Fruit fly (Drosophila melanogaster) whole organism, embryonic: ENCODE results near the gene Karybeta3.
A peak's percentile ranks its signal among the peaks of the same experiment; 100 is the strongest.
"Not testable (repeated sequence)": the region's sequence is repeated elsewhere in the genome, so short reads cannot be mapped to it uniquely, and the experiment has no call there.

Experiments
- Blimp-1 ChIP-seq: fragments of 200-800 bp; sonication (Bioruptor generic); optimal IDR thresholded peaks from 3 replicates; lab custom pipeline; 2018; ENCODE audit warnings: missing biosample characterization, missing genetic modification characterization, mild to moderate bottlenecking, moderate library complexity, missing genetic modification reagents
- CG1024 ChIP-seq: fragments of 200-800 bp; sonication (Bioruptor generic); IDR thresholded peaks from 2 replicates; pipeline ENCODE4 v1.3.6; 2022; ENCODE audit warnings: missing biosample characterization, missing genetic modification characterization
- CG12769 ChIP-seq: fragments of 200-800 bp; sonication (Bioruptor generic); optimal IDR thresholded peaks from 2 replicates; lab custom pipeline; 2019; ENCODE audit warnings: missing biosample characterization, mild to moderate bottlenecking, missing genetic modification characterization, moderate library complexity
- CG13775 ChIP-seq: fragments of 200-800 bp; sonication (Bioruptor generic); optimal IDR thresholded peaks from 3 replicates; lab custom pipeline; 2017; ENCODE audit warnings: missing biosample characterization, mild to moderate bottlenecking, missing genetic modification characterization
- CG13894 ChIP-seq: fragments of 200-800 bp; sonication (Bioruptor generic); optimal IDR thresholded peaks from 3 replicates; lab custom pipeline; 2018; ENCODE audit warnings: missing biosample characterization, mild to moderate bottlenecking, missing genetic modification characterization, moderate library complexity
- CG14050 ChIP-seq: fragments of 200-800 bp; sonication (Bioruptor generic); IDR thresholded peaks from 3 replicates; pipeline ENCODE4 v1.3.6; 2022; ENCODE audit warnings: missing biosample characterization, missing genetic modification characterization
- CG1603 ChIP-seq: fragments of 200-800 bp; sonication (Bioruptor generic); optimal IDR thresholded peaks from 2 replicates; lab custom pipeline; 2019; ENCODE audit warnings: missing biosample characterization, mild to moderate bottlenecking, missing genetic modification characterization, moderate library complexity
- CG18011 ChIP-seq: fragments of 200-800 bp; sonication (Bioruptor generic); optimal IDR thresholded peaks from 2 replicates; lab custom pipeline; 2017; ENCODE audit warnings: missing biosample characterization, missing genetic modification characterization, mild to moderate bottlenecking, moderate library complexity, missing genotype
- CG1832 ChIP-seq: fragments of 200-800 bp; sonication (Bioruptor generic); optimal IDR thresholded peaks from 2 replicates; lab custom pipeline; 2017; ENCODE audit warnings: missing biosample characterization, mild to moderate bottlenecking, missing genetic modification characterization, inconsistent platforms
- CG2199 ChIP-seq: fragments of 200-800 bp; sonication (Bioruptor generic); IDR thresholded peaks from 3 replicates; pipeline ENCODE4 v1.3.6; 2022; ENCODE audit warnings: missing biosample characterization, missing genetic modification characterization
- CG2712 ChIP-seq: fragments of 200-800 bp; optimal IDR thresholded peaks from 3 replicates; lab custom pipeline; 2019; ENCODE audit warnings: missing biosample characterization, mild to moderate bottlenecking, missing genetic modification characterization, moderate library complexity
- CG30431 ChIP-seq: fragments of 200-800 bp; sonication (Bioruptor generic); optimal IDR thresholded peaks from 2 replicates; lab custom pipeline; 2017; ENCODE audit warnings: missing biosample characterization, missing genetic modification characterization
- CG32532 ChIP-seq: fragments of 200-800 bp; sonication (Bioruptor generic); IDR thresholded peaks from 2 replicates; pipeline ENCODE4 v1.3.6; 2022; ENCODE audit warnings: missing biosample characterization, missing genetic modification characterization
- CG5245 ChIP-seq: fragments of 200-800 bp; sonication (Bioruptor generic); optimal IDR thresholded peaks from 3 replicates; lab custom pipeline; 2016; ENCODE audit warnings: missing biosample characterization, missing genetic modification characterization
- CG8290 ChIP-seq, 3 experiments: fragments of 200-800 bp; sonication (Bioruptor generic); optimal IDR thresholded peaks; 2 replicates each; lab custom pipeline; 2016 to 2019; ENCODE audit warnings: missing biosample characterization in 3 of 3, missing genetic modification characterization in 3 of 3, mild to moderate bottlenecking in 2 of 3, moderate library complexity in 1 of 3
- CG8388 ChIP-seq: fragments of 200-800 bp; sonication (Bioruptor generic); optimal IDR thresholded peaks from 2 replicates; lab custom pipeline; 2019; ENCODE audit warnings: missing biosample characterization, mild to moderate bottlenecking, missing genetic modification characterization, moderate library complexity
- CG9609 ChIP-seq: fragments of 200-800 bp; sonication (Bioruptor generic); optimal IDR thresholded peaks from 3 replicates; lab custom pipeline; 2016; ENCODE audit warnings: missing biosample characterization, missing genetic modification characterization
- CTCF ChIP-seq: fragments of 200-800 bp; sonication (Bioruptor generic); optimal IDR thresholded peaks from 2 replicates; lab custom pipeline; 2017; ENCODE audit warnings: missing biosample characterization, mild to moderate bottlenecking, missing genetic modification characterization, moderate library complexity
- Chrac-16 ChIP-seq: fragments of 200-800 bp; sonication (Bioruptor generic); optimal IDR thresholded peaks from 3 replicates; lab custom pipeline; 2016; ENCODE audit warnings: missing biosample characterization, missing genetic modification characterization
- Drgx ChIP-seq: fragments of 200-800 bp; sonication (Bioruptor generic); IDR thresholded peaks from 2 replicates; pipeline ENCODE4 v1.3.6; 2022; ENCODE audit warnings: missing biosample characterization, missing genetic modification characterization
- Ets65A ChIP-seq: fragments of 200-800 bp; sonication (Bioruptor generic); peaks from one replicate; lab custom pipeline; 2016; ENCODE audit warnings: missing biosample characterization, missing genetic modification characterization
- H15 ChIP-seq: fragments of 200-800 bp; sonication (Bioruptor generic); IDR thresholded peaks from 3 replicates; pipeline ENCODE4 v1.3.6; 2022; ENCODE audit warnings: missing biosample characterization, missing genetic modification characterization
- Hsf ChIP-seq: fragments of 200-800 bp; sonication (Bioruptor generic); optimal IDR thresholded peaks from 3 replicates; lab custom pipeline; 2016; ENCODE audit warnings: missing biosample characterization, missing genetic modification characterization
- Med ChIP-seq: fragments of 200-800 bp; sonication (Bioruptor generic); peaks from one replicate; lab custom pipeline; 2016; ENCODE audit warnings: missing biosample characterization, missing genetic modification characterization, mild to moderate bottlenecking, inconsistent platforms, moderate library complexity
- Mrtf ChIP-seq: fragments of 200-800 bp; sonication (Bioruptor generic); IDR thresholded peaks from 3 replicates; pipeline ENCODE4 v1.3.6; 2022; ENCODE audit warnings: missing biosample characterization, missing genetic modification characterization
- Nf-YA ChIP-seq: fragments of 200-800 bp; sonication (Bioruptor generic); IDR thresholded peaks from 2 replicates; pipeline ENCODE4 v1.3.6; 2022; ENCODE audit warnings: missing biosample characterization, missing genetic modification characterization
- Xrp1 ChIP-seq: fragments of 200-800 bp; sonication (Bioruptor generic); IDR thresholded peaks from 2 replicates; pipeline ENCODE4 v1.3.6; 2022; ENCODE audit warnings: missing biosample characterization, missing genetic modification characterization
- ap ChIP-seq: fragments of 200-800 bp; sonication (Bioruptor generic); IDR thresholded peaks from 2 replicates; pipeline ENCODE4 v1.3.6; 2022; ENCODE audit warnings: missing biosample characterization, missing genetic modification characterization
- bsh ChIP-seq, 2 experiments: fragments of 200-800 bp; sonication (Bioruptor generic); optimal IDR thresholded peaks; 2 replicates each; lab custom pipeline; 2017 to 2018; ENCODE audit warnings: mild to moderate bottlenecking in 2 of 2, missing biosample characterization in 2 of 2, missing genetic modification characterization in 2 of 2, moderate library complexity in 1 of 2
- chinmo ChIP-seq: fragments of 200-800 bp; sonication (Bioruptor generic); IDR thresholded peaks from 4 replicates; pipeline ENCODE4 v1.3.6; 2022; ENCODE audit warnings: missing biosample characterization, missing genetic modification characterization; ENCODE audit not compliant: partially characterized antibody
- dpn ChIP-seq, 2 experiments: fragments of 200-800 bp; sonication (Bioruptor generic); optimal IDR thresholded peaks; 3 replicates each; lab custom pipeline; 2016; ENCODE audit warnings: missing biosample characterization in 2 of 2, missing genetic modification characterization in 2 of 2
- ind ChIP-seq: fragments of 200-800 bp; sonication (Bioruptor generic); optimal IDR thresholded peaks from 3 replicates; lab custom pipeline; 2016; ENCODE audit warnings: missing biosample characterization, missing genetic modification characterization
- mirr ChIP-seq: fragments of 200-800 bp; sonication (Bioruptor generic); optimal IDR thresholded peaks from 3 replicates; lab custom pipeline; 2018; ENCODE audit warnings: missing biosample characterization, mild to moderate bottlenecking, missing genetic modification characterization
- pb ChIP-seq: fragments of 200-800 bp; sonication (Bioruptor generic); optimal IDR thresholded peaks from 3 replicates; lab custom pipeline; 2016; ENCODE audit warnings: missing biosample characterization, missing genetic modification characterization
- prd ChIP-seq, 3 experiments: fragments of >200 bp in 2 of 3; fragments of 200-800 bp in 1 of 3; sonication (Bioruptor generic) in 1 of 3; optimal IDR thresholded peaks in 2 of 3; IDR thresholded peaks in 1 of 3; 2 replicates in 2 of 3; 3 replicates in 1 of 3; pipeline versions ENCODE4 v1.3.6 to Lab custom; 2017 to 2022; ENCODE audit warnings: missing biosample characterization in 1 of 3, missing genetic modification characterization in 1 of 3
- sc ChIP-seq, 3 experiments: fragments of >200 bp in 2 of 3; fragments of 200-800 bp in 1 of 3; sonication (Bioruptor generic) in 1 of 3; optimal IDR thresholded peaks; 2 replicates in 2 of 3; 3 replicates in 1 of 3; lab custom pipeline; 2017; ENCODE audit warnings: mild to moderate bottlenecking in 1 of 3, missing biosample characterization in 1 of 3, missing genetic modification characterization in 1 of 3, missing genetic modification reagents in 1 of 3
- sd ChIP-seq: fragments of 200-800 bp; sonication (Bioruptor generic); optimal IDR thresholded peaks from 3 replicates; lab custom pipeline; 2018; ENCODE audit warnings: missing biosample characterization, mild to moderate bottlenecking, missing genetic modification characterization, moderate library complexity
- sens ChIP-seq: fragments of 200-800 bp; sonication (Bioruptor generic); peaks from one replicate; lab custom pipeline; 2016; ENCODE audit warnings: missing biosample characterization, missing genetic modification characterization
- tin ChIP-seq: fragments of 200-800 bp; sonication (Bioruptor generic); optimal IDR thresholded peaks from 3 replicates; lab custom pipeline; 2016; ENCODE audit warnings: missing biosample characterization, missing genetic modification characterization
- tll ChIP-seq, 2 experiments: fragments of 200-800 bp in 1 of 2; fragments of >200 bp in 1 of 2; sonication (Bioruptor generic) in 1 of 2; optimal IDR thresholded peaks; 2 replicates each; lab custom pipeline; 2017 to 2019; ENCODE audit warnings: missing biosample characterization in 2 of 2, missing genetic modification characterization in 2 of 2, mild to moderate bottlenecking in 1 of 2, moderate library complexity in 1 of 2
- twi ChIP-seq: fragments of 200-800 bp; optimal IDR thresholded peaks from 2 replicates; lab custom pipeline; 2019; ENCODE audit warnings: missing biosample characterization, mild to moderate bottlenecking, missing genetic modification characterization, moderate library complexity
- zfh1 ChIP-seq: fragments of 200-800 bp; sonication (Bioruptor generic); IDR thresholded peaks from 3 replicates; pipeline ENCODE4 v1.3.6; 2022; ENCODE audit warnings: missing biosample characterization, missing genetic modification characterization

The Karybeta3 gene

DNA sequence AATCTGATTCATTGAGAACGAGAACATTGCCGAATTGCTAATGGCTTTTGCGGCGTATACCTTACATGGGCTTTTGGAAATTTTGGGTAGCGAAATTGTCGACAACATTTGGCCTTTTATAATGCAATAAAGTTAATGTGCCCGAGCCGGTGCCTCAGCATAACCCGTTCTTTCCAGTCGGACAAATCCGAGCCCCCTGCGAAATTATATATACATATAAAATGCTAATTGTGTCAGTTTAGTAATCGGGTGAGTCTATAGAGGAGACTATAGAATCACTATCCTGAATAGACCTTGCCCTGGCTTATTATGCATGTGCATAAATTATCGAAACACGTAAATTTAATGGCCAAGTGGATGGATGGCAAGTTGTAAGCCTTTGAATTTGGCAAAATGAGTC is 29.4 kb downstream of the Karybeta3 start:
- TF ChIP-seq CG18011 (GFP tag; lab: Kevin White, UChicago) (no peak), chinmo (GFP tag; lab: Robert Waterston, UW) (0 out of 4 replicates have a peak, but pooled peaks have one; percentile 17), CG5245 (no peak), CG12769 (tag; lab: Kevin White, UChicago) (peak; percentile 36), Chrac-16 (GFP tag; lab: Kevin White, UChicago) (no peak), CG13894 (tag; lab: Kevin White, UChicago) (peak; percentile 95)

DNA sequence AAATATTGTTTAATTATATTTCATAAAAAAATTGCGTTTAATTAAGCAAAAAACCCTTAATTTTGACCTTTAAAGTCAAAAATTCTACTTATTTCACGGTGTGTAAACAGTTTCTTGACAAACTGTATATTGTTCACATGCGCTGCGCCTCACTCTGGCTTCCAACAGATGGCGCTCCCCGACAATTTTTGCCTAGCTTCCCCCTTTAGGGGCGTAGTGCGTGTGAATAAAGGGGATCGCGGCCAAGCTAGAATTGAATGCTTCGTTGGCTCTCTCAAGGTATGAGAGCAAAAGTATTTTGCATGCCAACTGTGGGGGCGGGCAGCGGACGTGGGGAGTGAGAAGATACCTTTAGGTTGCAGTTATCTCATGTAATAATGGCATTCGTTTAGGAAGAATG is 35.8 kb downstream of the Karybeta3 start:
- peak; percentile 90 for TF ChIP-seq CG8388 (GFP tag; lab: Kevin White, UChicago)
- 0 out of 2 replicates have a peak, but pooled peaks have one; percentile 11 for TF ChIP-seq CG1024
- TF ChIP-seq Mrtf (GFP tag; lab: Robert Waterston, UW), result 0 out of 3 replicates have a peak, but pooled peaks have one; percentile 36
- peak in 1 of 2 experiments; percentile 45 for TF ChIP-seq tll (GFP tag; optimal IDR thresholded peaks at IDR 0.05; lab: Kevin White, UChicago)
- TF ChIP-seq Hsf, result peak; percentile 3
- TF ChIP-seq bsh (GFP tag; optimal IDR thresholded peaks at IDR 0.05; lab: Kevin White, UChicago), result peak in 1 of 2 experiments; percentile 11
- TF ChIP-seq tin (GFP tag; lab: Kevin White, UChicago), result peak; percentile 16
- TF ChIP-seq CG1603, result peak; percentile 29
- peak; percentile 25; the same call in 1 of the 2 replicates for TF ChIP-seq CG32532 (GFP tag; lab: Robert Waterston, UW)
- TF ChIP-seq pb (GFP tag; lab: Kevin White, UChicago), result peak; percentile 1
- 0 out of 2 replicates have a peak, but pooled peaks have one; percentile 8 for TF ChIP-seq Xrp1
- TF ChIP-seq zfh1 (GFP tag; lab: Robert Waterston, UW), result peak; percentile 37; the same call in 1 of the 3 replicates
- TF ChIP-seq ind (GFP tag; lab: Kevin White, UChicago), result peak; percentile 1
- peak; percentile 91 for TF ChIP-seq CTCF (GFP tag; lab: Kevin White, UChicago)
- TF ChIP-seq CG2712 (tag; lab: Kevin White, UChicago), result peak; percentile 4
- TF ChIP-seq ap (GFP tag; lab: Robert Waterston, UW), result 0 out of 2 replicates have a peak, but pooled peaks have one; percentile 4
- peak; percentile 82 for TF ChIP-seq Med (GFP tag; lab: Kevin White, UChicago)
- peak; percentile 92 for TF ChIP-seq CG2199 (GFP tag; lab: Robert Waterston, UW)
- TF ChIP-seq Ets65A (GFP tag; lab: Kevin White, UChicago), result peak; percentile 75
- TF ChIP-seq CG8290 (GFP tag; optimal IDR thresholded peaks at IDR 0.05; lab: Kevin White, UChicago); prd (optimal IDR thresholded peaks at IDR 0.05; lab: Kevin White, UChicago): not testable (repeated sequence)
- TF ChIP-seq CG8290 (tag; optimal IDR thresholded peaks at IDR 0.05; lab: Kevin White, UChicago), result peak in 1 of 2 experiments; percentile 39
- 0 out of 3 replicates have a peak, but pooled peaks have one; percentile 13 for TF ChIP-seq H15
- peak; percentile 5 for TF ChIP-seq CG30431
- peak; percentile 41; the same call in 1 of the 3 replicates for TF ChIP-seq prd (GFP tag; IDR thresholded peaks at IDR 0.05; lab: Robert Waterston, UW)
- TF ChIP-seq, all 482 proteins: peak for 23; not testable (repeated sequence) for 459

DNA sequence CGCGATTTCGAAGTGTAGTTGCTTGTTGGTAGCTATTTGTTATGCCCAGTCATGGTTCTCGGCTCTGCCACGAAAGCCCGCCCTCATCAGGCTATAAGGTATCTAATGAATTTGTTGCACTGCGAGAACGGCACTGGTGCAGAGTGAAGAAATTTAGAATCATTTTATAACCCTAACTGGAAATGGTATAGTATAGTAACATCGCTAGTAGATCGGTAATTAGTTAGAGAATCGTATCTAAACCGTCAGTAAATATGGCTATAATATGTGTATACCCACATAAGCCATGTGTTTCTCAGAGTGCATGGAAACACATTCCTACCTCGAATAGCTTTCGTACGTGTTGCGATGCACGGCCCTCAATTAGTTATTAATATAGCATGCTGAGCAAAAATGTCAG is 38.2 kb downstream of the Karybeta3 start:
- TF ChIP-seq Med (GFP tag; lab: Kevin White, UChicago) (peak; percentile 47), CG1832 (no peak), CG14050 (GFP tag; lab: Robert Waterston, UW) (no peak), tll (GFP tag; optimal IDR thresholded peaks at IDR 0.05; lab: Kevin White, UChicago) (no peak), sens (GFP tag; lab: Kevin White, UChicago) (peak; percentile 84), bsh (GFP tag; optimal IDR thresholded peaks at IDR 0.05; lab: Kevin White, UChicago) (peak; percentile 13 to 60), CG13775 (no peak), CG9609 (GFP tag; lab: Kevin White, UChicago) (no peak), dpn (GFP tag; optimal IDR thresholded peaks at IDR 0.05; lab: Kevin White, UChicago) (no peak), Nf-YA (GFP tag; lab: Robert Waterston, UW) (no peak), sd (tag; lab: Kevin White, UChicago) (peak; percentile 2), Blimp-1 (peak; percentile 14), Drgx (GFP tag; lab: Robert Waterston, UW) (peak; percentile 78), mirr (GFP tag; lab: Kevin White, UChicago) (no peak), twi (tag; lab: Kevin White, UChicago) (no peak), CG1603 (peak; percentile 0), sc (optimal IDR thresholded peaks at IDR 0.05; lab: Kevin White, UChicago) (no peak), sc (GFP tag; optimal IDR thresholded peaks at IDR 0.05; lab: Kevin White, UChicago) (no peak), H15 (no peak)
